Worm (Caenorhabditis elegans): ENCODE measurements around the gene zmp-1.

DNA sequence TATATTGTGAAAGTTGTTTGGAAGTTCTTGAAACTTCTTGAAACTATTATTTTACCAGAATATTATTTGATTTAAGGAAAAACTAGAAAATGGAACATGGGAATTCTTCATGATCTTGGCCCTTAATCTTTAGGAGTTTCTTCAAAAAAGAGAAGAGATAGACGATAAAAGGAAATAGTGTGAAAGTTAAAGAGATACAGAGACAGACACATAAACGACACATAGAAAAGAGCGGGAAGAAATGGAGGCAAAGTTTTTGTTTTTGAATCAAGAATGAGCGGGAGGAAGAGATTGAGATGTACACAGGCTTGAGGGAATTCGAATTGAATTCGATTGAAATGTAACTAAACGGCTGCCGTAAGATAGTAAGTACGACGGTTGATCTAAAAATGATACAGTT lies 35.3 kb downstream of the zmp-1 start:
- no peak for TF ChIP-seq T23F11.4 (GFP tag; optimal IDR thresholded peaks at IDR 0.05)
- no peak for TF ChIP-seq syd-9 (tag; optimal IDR thresholded peaks at IDR 0.05)
- TF ChIP-seq dmd-4 (tag; optimal IDR thresholded peaks at IDR 0.05; ENCODE audit: borderline replicate concordance) = no peak
- TF ChIP-seq Y22D7AL.16 (tag; optimal IDR thresholded peaks at IDR 0.05) = no peak
- no peak for TF ChIP-seq mec-3 (tag; optimal IDR thresholded peaks at IDR 0.05; ENCODE audit: borderline replicate concordance)
- no peak for TF ChIP-seq ceh-30 (tag; optimal IDR thresholded peaks at IDR 0.05)
- no peak for TF ChIP-seq elt-4 (tag; optimal IDR thresholded peaks at IDR 0.05)
- TF ChIP-seq ceh-22 (tag; optimal IDR thresholded peaks at IDR 0.05) = no peak
- no peak for TF ChIP-seq dve-1 (tag; optimal IDR thresholded peaks at IDR 0.05)

All from whole organism, late embryonic.